Worm (Caenorhabditis elegans): Measurements from ENCODE around the gene C04A11.5.

Gene C04A11.5

ce11 chrX:13700642-13701233 is 36.4 kb downstream of the C04A11.5 start (continued):
- TF ChIP-seq zip-11 (GFP tag; IDR thresholded peaks at IDR 0.05) (no peak), ceh-28 (tag; optimal IDR thresholded peaks at IDR 0.05) (peak; percentile 83), nhr-77 (tag; optimal IDR thresholded peaks at IDR 0.05) (peak; percentile 99), fos-1 (tag; optimal IDR thresholded peaks at IDR 0.05) (peak; percentile 96), F44E2.7 (GFP tag; IDR thresholded peaks at IDR 0.05) (no peak), hif-1 (tag; optimal IDR thresholded peaks at IDR 0.05) (peak; percentile 85 to 91), zfp-2 (tag; optimal IDR thresholded peaks at IDR 0.05) (peak; percentile 90), lin-13 (GFP tag; optimal IDR thresholded peaks at IDR 0.05) (peak; percentile 97), daf-8 (GFP tag; IDR thresholded peaks at IDR 0.05) (peak; percentile 89; the same call in 1 of the 2 replicates), duxl-1 (tag; optimal IDR thresholded peaks at IDR 0.05; ENCODE audit: poor library complexity) (peak; percentile 99), ztf-11 (tag; optimal IDR thresholded peaks at IDR 0.05) (peak; percentile 98), dmd-9 (GFP tag; IDR thresholded peaks at IDR 0.05) (peak; percentile 94), hlh-30 (tag; optimal IDR thresholded peaks at IDR 0.05; ENCODE audit: insufficient read depth) (peak; percentile 97), nhr-111 (GFP tag; optimal IDR thresholded peaks at IDR 0.05) (peak; percentile 86), D1046.2 (GFP tag; IDR thresholded peaks at IDR 0.05) (peak; percentile 95), nhr-25 (tag; optimal IDR thresholded peaks at IDR 0.05; ENCODE audit: borderline replicate concordance, insufficient read depth) (peak; percentile 95), mep-1 (tag; optimal IDR thresholded peaks at IDR 0.05) (peak; percentile 100), Y75B8A.6 (GFP tag; IDR thresholded peaks at IDR 0.05) (no peak), ZK546.5 (tag; optimal IDR thresholded peaks at IDR 0.05) (peak; percentile 33 to 76), vab-7 (GFP tag; IDR thresholded peaks at IDR 0.05) (peak; percentile 98), dve-1 (tag; optimal IDR thresholded peaks at IDR 0.05; ENCODE audit: insufficient read depth) (peak; percentile 100), F10B5.3 (tag; optimal IDR thresholded peaks at IDR 0.05) (peak; percentile 97), F49E8.2 (tag; optimal IDR thresholded peaks at IDR 0.05; ENCODE audit: borderline replicate concordance) (peak; percentile 22), pqm-1 (tag; optimal IDR thresholded peaks at IDR 0.05) (peak; percentile 26), unc-39 (tag; optimal IDR thresholded peaks at IDR 0.05) (peak; percentile 100), lin-39 (tag; optimal IDR thresholded peaks at IDR 0.05) (peak; percentile 99), F26F4.8 (GFP tag; conservative IDR thresholded peaks at IDR 0.05) (no peak), nhr-237 (tag; optimal IDR thresholded peaks at IDR 0.05) (peak; percentile 95), set-16 (GFP tag; IDR thresholded peaks at IDR 0.05) (no peak), php-3 (GFP tag; IDR thresholded peaks at IDR 0.05) (peak; percentile 98), mes-2 (tag; optimal IDR thresholded peaks at IDR 0.05; ENCODE audit: poor library complexity, severe bottlenecking) (peak; percentile 98)

ce11 chrX:13702923-13703322 is 38.5 kb downstream of the C04A11.5 start:
- TF ChIP-seq pha-4 (GFP tag; IDR thresholded peaks at IDR 0.05) (no peak), pha-4 (tag; optimal IDR thresholded peaks at IDR 0.05) (no peak), fkh-10 (GFP tag; optimal IDR thresholded peaks at IDR 0.05) (no peak), T26A8.4 (GFP tag; IDR thresholded peaks at IDR 0.05) (no peak), lin-1 (GFP tag; IDR thresholded peaks at IDR 0.05) (no peak), saeg-2 (GFP tag; IDR thresholded peaks at IDR 0.05) (no peak)

ce11 chrX:13706607-13707006 is 42.2 kb downstream of the C04A11.5 start, which contains the start of gene K02D3.1:
TSS of gene K02D3.1 (plus strand) at chrX:13706907.
- TF ChIP-seq unc-62 (GFP tag; optimal IDR thresholded peaks at IDR 0.05 in 1 of 2) = peak in 1 of 2 experiments; percentile 32
- TF ChIP-seq unc-62 (tag; optimal IDR thresholded peaks at IDR 0.05) = no peak
- no peak for TF ChIP-seq dmd-8 (GFP tag; IDR thresholded peaks at IDR 0.05)
